Worm (Caenorhabditis elegans) whole organism, L4 larva: ENCODE data around the gene nfm-1.
A peak's percentile ranks its signal among the peaks of the same experiment; 100 is the strongest.

Source experiments
- D1046.2 ChIP-seq: fragments of 200-800 bp; sonication (Bioruptor generic); IDR thresholded peaks from 2 replicates; pipeline ENCODE4 v1.3.6; 2022; ENCODE audit warnings: missing genetic modification characterization, missing compliant biosample characterization
- F37D6.2 ChIP-seq: sonication (generic microtip); optimal IDR thresholded peaks from 2 replicates; lab custom pipeline; 2016; ENCODE audit warnings: mild to moderate bottlenecking, missing genetic modification characterization, missing compliant biosample characterization
- F49E8.2 ChIP-seq: sonication (generic microtip); optimal IDR thresholded peaks from 2 replicates; lab custom pipeline; 2016; ENCODE audit warnings: missing compliant biosample characterization, mild to moderate bottlenecking, missing genetic modification characterization, borderline replicate concordance
- T20F7.1 ChIP-seq: fragments of 200-800 bp; sonication (Bioruptor generic); optimal IDR thresholded peaks from 2 replicates; lab custom pipeline; 2018; ENCODE audit warnings: mild to moderate bottlenecking, missing genetic modification characterization, missing compliant biosample characterization
- T26A8.4 ChIP-seq: fragments of 200-800 bp; sonication (Bioruptor generic); IDR thresholded peaks from 2 replicates; pipeline ENCODE4 v1.3.6; 2022; ENCODE audit warnings: missing genetic modification characterization, missing compliant biosample characterization
- Y48G9A.11 ChIP-seq: fragments of 200-800 bp; sonication (Bioruptor generic); IDR thresholded peaks from 2 replicates; pipeline ENCODE4 v1.3.6; 2022; ENCODE audit warnings: missing genetic modification reagents, missing genetic modification characterization, missing compliant biosample characterization
- Y5F2A.4 ChIP-seq: fragments of 200-800 bp; sonication (Bioruptor generic); optimal IDR thresholded peaks from 2 replicates; lab custom pipeline; 2018; ENCODE audit warnings: mild to moderate bottlenecking, missing genetic modification characterization, missing compliant biosample characterization
- ama-1 ChIP-seq: fragments of 150-350 bp; optimal IDR thresholded peaks from 2 replicates; lab custom pipeline; 2014; ENCODE audit warnings: inconsistent platforms, mixed read lengths
- ceh-28 ChIP-seq: fragments of 150-350 bp; optimal IDR thresholded peaks from 2 replicates; lab custom pipeline; 2014; ENCODE audit warnings: missing biosample characterization, missing genetic modification reagents, missing genetic modification characterization
- ceh-82 ChIP-seq: sonication (generic microtip); optimal IDR thresholded peaks from 2 replicates; lab custom pipeline; 2017; ENCODE audit warnings: missing biosample characterization, missing genetic modification characterization
- ces-1 ChIP-seq: fragments of 150-350 bp; sonication (generic microtip); optimal IDR thresholded peaks from 4 replicates; lab custom pipeline; 2014; ENCODE audit warnings: missing biosample characterization, missing genetic modification reagents, missing genetic modification characterization
- cey-2 ChIP-seq: sonication (generic microtip); optimal IDR thresholded peaks from 3 replicates; lab custom pipeline; 2017; ENCODE audit warnings: missing genetic modification characterization, mild to moderate bottlenecking, missing compliant biosample characterization, antibody characterized with exemption, borderline replicate concordance; ENCODE audit not compliant: insufficient read depth
- daf-16 ChIP-seq, 3 experiments: sonication (generic microtip); optimal IDR thresholded peaks; 2 replicates each; lab custom pipeline; 2016 to 2017; ENCODE audit warnings: missing genetic modification characterization in 3 of 3, missing genetic modification reagents in 3 of 3, mild to moderate bottlenecking in 2 of 3, missing compliant biosample characterization in 2 of 3, missing biosample characterization in 1 of 3, moderate library complexity in 1 of 3
- daf-19 ChIP-seq: fragments of 200-800 bp; sonication (Bioruptor generic); conservative IDR thresholded peaks from 2 replicates; pipeline ENCODE4 v1.3.6; 2022; ENCODE audit warnings: missing genetic modification characterization, missing compliant biosample characterization
- dmd-6 ChIP-seq: fragments of 200-800 bp; sonication (Bioruptor generic); IDR thresholded peaks from 2 replicates; pipeline ENCODE4 v1.3.6; 2022; ENCODE audit warnings: missing genetic modification reagents, missing genetic modification characterization, missing compliant biosample characterization
- dpl-1 ChIP-seq: fragments of 150-350 bp; optimal IDR thresholded peaks from 2 replicates; lab custom pipeline; 2014; ENCODE audit warnings: missing biosample characterization, missing genetic modification reagents, missing genetic modification characterization
- duxl-1 ChIP-seq: sonication (generic microtip); optimal IDR thresholded peaks from 2 replicates; lab custom pipeline; 2016; ENCODE audit warnings: mild to moderate bottlenecking, missing genetic modification characterization, moderate library complexity, missing compliant biosample characterization; ENCODE audit not compliant: poor library complexity
- dve-1 ChIP-seq: sonication (generic microtip); optimal IDR thresholded peaks from 2 replicates; lab custom pipeline; 2017; ENCODE audit warnings: antibody characterized with exemption, mild to moderate bottlenecking, missing genetic modification characterization, missing compliant biosample characterization; ENCODE audit not compliant: insufficient read depth
- hif-1 ChIP-seq, 2 experiments: sonication (generic microtip); optimal IDR thresholded peaks; 2 replicates each; lab custom pipeline; 2016 to 2017; ENCODE audit warnings: missing compliant biosample characterization in 2 of 2, missing genetic modification characterization in 2 of 2, missing genetic modification reagents in 2 of 2, missing genotype in 2 of 2, mild to moderate bottlenecking in 1 of 2
- hlh-11 ChIP-seq: fragments of 200-800 bp; sonication (Bioruptor generic); optimal IDR thresholded peaks from 2 replicates; lab custom pipeline; 2018; ENCODE audit warnings: mild to moderate bottlenecking, missing genetic modification characterization, missing compliant biosample characterization
- hlh-30 ChIP-seq: sonication (generic microtip); optimal IDR thresholded peaks from 2 replicates; lab custom pipeline; 2017; ENCODE audit warnings: antibody characterized with exemption, mild to moderate bottlenecking, missing genetic modification characterization, missing compliant biosample characterization; ENCODE audit not compliant: insufficient read depth
- hmg-1.1 ChIP-seq: fragments of 200-800 bp; sonication (Bioruptor generic); IDR thresholded peaks from 2 replicates; pipeline ENCODE4 v1.3.6; 2022; ENCODE audit warnings: missing genetic modification reagents, missing genetic modification characterization, missing compliant biosample characterization
- lim-7 ChIP-seq: fragments of 200-800 bp; sonication (Bioruptor generic); IDR thresholded peaks from 2 replicates; pipeline ENCODE4 v1.3.6; 2022; ENCODE audit warnings: missing genetic modification characterization, missing compliant biosample characterization
- lin-13 ChIP-seq: fragments of 150-350 bp; optimal IDR thresholded peaks from 2 replicates; lab custom pipeline; 2014; ENCODE audit warnings: missing biosample characterization, missing genetic modification reagents, missing genetic modification characterization
- lir-3 ChIP-seq: sonication (generic microtip); optimal IDR thresholded peaks from 2 replicates; lab custom pipeline; 2016; ENCODE audit warnings: mild to moderate bottlenecking, missing genetic modification characterization, missing compliant biosample characterization
- lsy-2 ChIP-seq, 2 experiments: fragments of 150-350 bp in 1 of 2; sonication (generic microtip) in 1 of 2; optimal IDR thresholded peaks; 2 replicates each; lab custom pipeline; 2014 to 2017; ENCODE audit warnings: missing biosample characterization in 2 of 2, missing genetic modification characterization in 2 of 2
- madf-9 ChIP-seq: fragments of 200-800 bp; sonication (Bioruptor generic); conservative IDR thresholded peaks from 2 replicates; pipeline ENCODE4 v1.3.6; 2022; ENCODE audit warnings: missing genetic modification reagents, missing genetic modification characterization, missing compliant biosample characterization
- mep-1 ChIP-seq: fragments of 150-350 bp; sonication (generic microtip); optimal IDR thresholded peaks from 3 replicates; lab custom pipeline; 2014; ENCODE audit warnings: missing biosample characterization, missing genetic modification characterization
- mes-2 ChIP-seq: sonication (generic microtip); optimal IDR thresholded peaks from 2 replicates; lab custom pipeline; 2016; ENCODE audit warnings: missing genotype, mild to moderate bottlenecking, missing genetic modification characterization, missing compliant biosample characterization; ENCODE audit not compliant: poor library complexity, severe bottlenecking
- nhr-102 ChIP-seq: sonication (generic microtip); optimal IDR thresholded peaks from 2 replicates; lab custom pipeline; 2016; ENCODE audit warnings: mild to moderate bottlenecking, missing genetic modification characterization, moderate library complexity, missing compliant biosample characterization
- nhr-11 ChIP-seq: fragments of 150-350 bp; optimal IDR thresholded peaks from 2 replicates; lab custom pipeline; 2014; ENCODE audit warnings: missing biosample characterization, missing genetic modification characterization
- nhr-77 ChIP-seq: fragments of 150-350 bp; optimal IDR thresholded peaks from 2 replicates; lab custom pipeline; 2014; ENCODE audit warnings: missing biosample characterization, missing genetic modification characterization
- pha-4 ChIP-seq, 2 experiments: fragments of 150-350 bp in 1 of 2; fragments of 200-800 bp in 1 of 2; sonication (Bioruptor generic) in 1 of 2; IDR thresholded peaks in 1 of 2; optimal IDR thresholded peaks in 1 of 2; 2 replicates each; pipeline versions ENCODE4 v1.3.6 to Lab custom; 2014 to 2022; ENCODE audit warnings: missing genetic modification characterization in 2 of 2, missing genetic modification reagents in 2 of 2, missing biosample characterization in 1 of 2, missing compliant biosample characterization in 1 of 2
- pqm-1 ChIP-seq: sonication (generic microtip); optimal IDR thresholded peaks from 2 replicates; lab custom pipeline; 2017; ENCODE audit warnings: missing biosample characterization, missing genetic modification characterization
- rbr-2 ChIP-seq: sonication (generic microtip); optimal IDR thresholded peaks from 2 replicates; lab custom pipeline; 2016; ENCODE audit warnings: missing genotype, missing genetic modification characterization, missing compliant biosample characterization
- set-16 ChIP-seq: fragments of 200-800 bp; sonication (Bioruptor generic); IDR thresholded peaks from 2 replicates; pipeline ENCODE4 v1.3.6; 2022; ENCODE audit warnings: missing genetic modification reagents, missing genetic modification characterization, missing compliant biosample characterization
- spr-3 ChIP-seq: fragments of 200-800 bp; sonication (Bioruptor generic); optimal IDR thresholded peaks from 2 replicates; lab custom pipeline; 2018; ENCODE audit warnings: mild to moderate bottlenecking, missing genetic modification characterization, missing compliant biosample characterization
- tag-97 ChIP-seq: fragments of 200-800 bp; sonication (Bioruptor generic); IDR thresholded peaks from 2 replicates; pipeline ENCODE4 v1.3.6; 2022; ENCODE audit warnings: missing genetic modification characterization, missing compliant biosample characterization
- unc-62 ChIP-seq, 3 experiments: fragments of 150-350 bp in 1 of 3; sonication (generic microtip); optimal IDR thresholded peaks in 2 of 3; peaks in 1 of 3; 1 replicate in 1 of 3; 2 replicates in 2 of 3; lab custom pipeline; 2014 to 2017; ENCODE audit warnings: missing biosample characterization in 3 of 3, missing genetic modification characterization in 3 of 3, missing genetic modification reagents in 3 of 3, missing genotype in 1 of 3
- ztf-7 ChIP-seq: fragments of 150-350 bp; optimal IDR thresholded peaks from 2 replicates; lab custom pipeline; 2014; ENCODE audit warnings: missing biosample characterization, missing genetic modification characterization

The nfm-1 gene

ce11 chrIII:6173020-6173597, 13.9 kb downstream of the nfm-1 start, which contains the start of the genes abcf-3 and F42A10.5:
Gene abcf-3, plus strand, starts transcription at chrIII:6173403.
Gene F42A10.5, minus strand, starts transcription at chrIII:6173477.
- TF ChIP-seq Y5F2A.4 (GFP tag; lab: Kevin White, UChicago) (no peak), duxl-1 (tag; lab: Kevin White, UChicago) (peak; percentile 5), daf-16 (GFP tag; optimal IDR thresholded peaks at IDR 0.05; lab: Kevin White, UChicago) (no peak), daf-16 (tag; optimal IDR thresholded peaks at IDR 0.05; lab: Kevin White, UChicago) (peak; percentile 22), spr-3 (no peak), ztf-7 (tag; lab: Kevin White, UChicago) (peak; percentile 4), ces-1 (no peak), nhr-77 (tag; lab: Kevin White, UChicago) (peak; percentile 72), Y48G9A.11 (GFP tag; lab: Robert Waterston, UW) (no peak), dve-1 (tag; lab: Kevin White, UChicago) (peak; percentile 72), mep-1 (tag; lab: Kevin White, UChicago) (peak; percentile 71), madf-9 (GFP tag; lab: Robert Waterston, UW) (no peak), hif-1 (tag; optimal IDR thresholded peaks at IDR 0.05; lab: Kevin White, UChicago) (peak in 1 of 2 experiments; percentile 65), hlh-30 (tag; lab: Kevin White, UChicago) (peak; percentile 37), hmg-1.1 (GFP tag; lab: Robert Waterston, UW) (0 out of 2 replicates have a peak, but pooled peaks have one; percentile 29), ceh-82 (tag; lab: Kevin White, UChicago) (no peak), daf-19 (GFP tag; lab: Robert Waterston, UW) (no peak), hlh-11 (tag; lab: Kevin White, UChicago) (peak; percentile 56), F37D6.2 (tag; lab: Kevin White, UChicago) (peak; percentile 36), T20F7.1 (GFP tag; lab: Kevin White, UChicago) (peak; percentile 63), ama-1 (lab: Kevin White, UChicago) (no peak), nhr-11 (tag; lab: Kevin White, UChicago) (peak; percentile 60), dpl-1 (GFP tag; lab: Kevin White, UChicago) (peak; percentile 74), unc-62 (GFP tag; optimal IDR thresholded peaks at IDR 0.05 in 1 of 2; lab: Kevin White, UChicago) (peak in 1 of 2 experiments; percentile 80), unc-62 (tag; optimal IDR thresholded peaks at IDR 0.05; lab: Kevin White, UChicago) (no peak), set-16 (no peak), tag-97 (GFP tag; lab: Robert Waterston, UW) (no peak), ceh-28 (tag; lab: Kevin White, UChicago) (no peak), dmd-6 (peak; percentile 53), rbr-2 (peak; percentile 52), T26A8.4 (peak; percentile 29; the same call in 1 of the 2 replicates), lim-7 (GFP tag; lab: Robert Waterston, UW) (no peak), pha-4 (GFP tag; IDR thresholded peaks at IDR 0.05; lab: Robert Waterston, UW) (no peak), pha-4 (tag; optimal IDR thresholded peaks at IDR 0.05; lab: Kevin White, UChicago) (peak; percentile 30), lir-3 (tag; lab: Kevin White, UChicago) (no peak), mes-2 (peak; percentile 79), nhr-102 (tag; lab: Kevin White, UChicago) (peak; percentile 15), pqm-1 (tag; lab: Kevin White, UChicago) (no peak), lin-13 (peak; percentile 23), cey-2 (no peak), lsy-2 (tag; optimal IDR thresholded peaks at IDR 0.05; lab: Kevin White, UChicago) (peak in 1 of 2 experiments; percentile 84), D1046.2 (GFP tag; lab: Robert Waterston, UW) (no peak), F49E8.2 (tag; lab: Kevin White, UChicago) (no peak)
- TF ChIP-seq, all 104 proteins: peak for 23
